Fruit fly (Drosophila melanogaster) whole organism, embryonic: Measurements from ENCODE around the gene bys.

Experiments
- CG3407 ChIP-seq: fragments of 200-800 bp; sonication (Bioruptor generic); optimal IDR thresholded peaks from 2 replicates; lab custom pipeline; 2018; ENCODE audit warnings: missing biosample characterization, mild to moderate bottlenecking, missing genetic modification characterization
- Gsc ChIP-seq: fragments of 200-800 bp; sonication (Bioruptor generic); IDR thresholded peaks from 2 replicates; pipeline ENCODE4 v1.3.6; 2022; ENCODE audit warnings: missing biosample characterization, missing genetic modification characterization
- ash1 ChIP-seq: fragments of 200-800 bp; sonication (Bioruptor generic); optimal IDR thresholded peaks from 2 replicates; lab custom pipeline; 2018; ENCODE audit warnings: missing biosample characterization, mild to moderate bottlenecking, missing genetic modification characterization
- eyg ChIP-seq: fragments of 200-800 bp; sonication (Bioruptor generic); optimal IDR thresholded peaks from 3 replicates; lab custom pipeline; 2016; ENCODE audit warnings: missing biosample characterization, missing genetic modification characterization
- her ChIP-seq: fragments of 200-800 bp; sonication (Bioruptor generic); optimal IDR thresholded peaks from 2 replicates; lab custom pipeline; 2016; ENCODE audit warnings: missing biosample characterization, missing genetic modification characterization
- pan ChIP-seq, 4 experiments: fragments of >200 bp in 3 of 4; fragments of 200-800 bp in 1 of 4; sonication (Bioruptor generic) in 1 of 4; optimal IDR thresholded peaks in 3 of 4; IDR thresholded peaks in 1 of 4; 2 replicates each; pipeline versions ENCODE4 v1.3.6 to Lab custom; 2017 to 2022; ENCODE audit warnings: missing biosample characterization in 2 of 4, missing genetic modification characterization in 2 of 4, mixed read lengths in 1 of 4
- pros ChIP-seq: fragments of 200-800 bp; sonication (Bioruptor generic); optimal IDR thresholded peaks from 3 replicates; lab custom pipeline; 2019; ENCODE audit warnings: missing biosample characterization, mild to moderate bottlenecking, missing genetic modification characterization, moderate library complexity

DNA sequence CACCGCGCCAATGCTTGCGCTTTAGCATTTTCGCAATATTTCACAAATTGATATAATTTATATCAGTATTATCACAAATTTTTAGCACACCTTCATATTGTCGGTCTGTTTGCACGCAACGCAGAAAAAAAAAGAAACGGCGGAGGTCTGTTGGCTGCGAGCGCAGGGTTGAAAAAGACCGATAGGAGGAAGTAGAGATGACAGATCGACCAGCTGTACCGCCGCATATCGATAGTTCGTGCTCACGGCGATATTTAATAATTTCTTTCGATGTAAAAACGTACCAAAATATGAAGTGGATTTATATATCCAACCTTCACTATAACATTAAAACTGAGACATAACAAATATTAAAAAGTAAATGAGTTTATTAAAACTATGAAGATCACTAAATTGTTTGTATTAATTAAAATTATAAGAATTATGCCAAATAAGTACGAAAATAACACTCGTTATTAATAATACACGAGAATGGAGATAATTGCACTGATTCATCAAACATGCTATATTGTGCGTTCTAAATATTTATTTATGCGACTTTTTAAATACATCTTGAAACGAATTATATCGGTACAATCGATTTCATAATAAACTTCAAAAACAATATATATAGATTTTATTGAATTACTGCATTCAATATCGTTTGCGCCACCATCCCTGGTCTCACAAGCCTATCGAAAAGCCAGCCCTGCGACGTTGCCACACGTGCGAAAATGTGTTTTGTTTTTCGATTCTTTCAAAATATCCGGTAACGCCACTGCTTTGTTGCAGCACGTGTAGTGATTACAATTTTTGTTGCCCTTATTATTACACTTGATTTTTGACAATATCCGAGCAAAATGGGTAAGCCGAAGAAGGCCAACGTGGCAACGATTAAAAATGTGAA, at the start of gene bys, which contains the start of gene RpS6:
- TF ChIP-seq her (GFP tag; lab: Kevin White, UChicago) (peak; percentile 32), Gsc (GFP tag; lab: Robert Waterston, UW) (no peak), CG3407 (GFP tag; lab: Kevin White, UChicago) (no peak), eyg (GFP tag; lab: Kevin White, UChicago) (peak; percentile 6), pros (GFP tag; lab: Kevin White, UChicago) (no peak), pan (optimal IDR thresholded peaks at IDR 0.05; lab: Kevin White, UChicago) (no peak), pan (GFP tag; optimal IDR thresholded peaks at IDR 0.05 in 1 of 2, IDR thresholded peaks at IDR 0.05 in 1 of 2) (peak in 1 of 2 experiments; percentile 65), ash1 (no peak)
